ENCODE assay signal across 1 fruit fly cellular context in genomic region chr3R:9350561-9351379, dm6.
TF ChIP-seq lines count a peak whose summit lies in the region.

No protein-coding gene starts in this region.

TF ChIP-seq in whole organism, embryonic, 481 proteins besides CTCF, POLR2A, EP300 and RAD21 (continued from another document):
- TF ChIP-seq ERR (GFP tag; optimal IDR thresholded peaks at IDR 0.05; lab: Kevin White, UChicago) (no peak), chinmo (GFP tag; IDR thresholded peaks at IDR 0.05; lab: Robert Waterston, UW; ENCODE audit: partially characterized antibody) (peak; percentile 84; the same call in 2 of the 4 replicates), sisA (GFP tag; IDR thresholded peaks at IDR 0.05; lab: Robert Waterston, UW) (no peak), CoRest (tag; optimal IDR thresholded peaks at IDR 0.05; lab: Kevin White, UChicago) (no peak), Sry-β (GFP tag; optimal IDR thresholded peaks at IDR 0.05; lab: Kevin White, UChicago) (no peak), hb (GFP tag; IDR thresholded peaks at IDR 0.05; lab: Robert Waterston, UW; ENCODE audit: partially characterized antibody) (no peak), CG6791 (GFP tag; IDR thresholded peaks at IDR 0.05; lab: Robert Waterston, UW; ENCODE audit: partially characterized antibody) (0 out of 3 replicates have a peak, but pooled peaks have one; percentile 21), Rx (GFP tag; IDR thresholded peaks at IDR 0.05; lab: Robert Waterston, UW) (no peak), amos (GFP tag; IDR thresholded peaks at IDR 0.05; lab: Robert Waterston, UW; ENCODE audit: partially characterized antibody) (no peak), Bdp1 (GFP tag; optimal IDR thresholded peaks at IDR 0.05; lab: Kevin White, UChicago) (no peak), yki (optimal IDR thresholded peaks at IDR 0.05; lab: Kevin White, UChicago) (no peak), CG10462 (GFP tag; optimal IDR thresholded peaks at IDR 0.05; lab: Kevin White, UChicago) (no peak), Hsf (GFP tag; optimal IDR thresholded peaks at IDR 0.05; lab: Kevin White, UChicago) (no peak), tll (GFP tag; optimal IDR thresholded peaks at IDR 0.05; lab: Kevin White, UChicago) (no peak), phol (tag; optimal IDR thresholded peaks at IDR 0.05; lab: Kevin White, UChicago) (peak; percentile 58), nom (GFP tag; optimal IDR thresholded peaks at IDR 0.05; lab: Kevin White, UChicago) (peak; percentile 47), CG18476 (GFP tag; optimal IDR thresholded peaks at IDR 0.05; lab: Kevin White, UChicago) (no peak), zfh1 (GFP tag; IDR thresholded peaks at IDR 0.05; lab: Robert Waterston, UW) (no peak), CHES-1-like (GFP tag; optimal IDR thresholded peaks at IDR 0.05; lab: Kevin White, UChicago) (no peak), D19B (GFP tag; optimal IDR thresholded peaks at IDR 0.05; lab: Kevin White, UChicago) (peak; percentile 44), Eip74EF (GFP tag; optimal IDR thresholded peaks at IDR 0.05; lab: Kevin White, UChicago) (peak in 1 of 2 experiments; percentile 35), kni (GFP tag; optimal IDR thresholded peaks at IDR 0.05; lab: Kevin White, UChicago) (peak; percentile 52), sens (GFP tag; lab: Kevin White, UChicago) (peak; percentile 77), Hr39 (optimal IDR thresholded peaks at IDR 0.05; lab: Kevin White, UChicago) (no peak), shn (GFP tag; optimal IDR thresholded peaks at IDR 0.05; lab: Kevin White, UChicago) (no peak), Fer3 (tag; optimal IDR thresholded peaks at IDR 0.05; lab: Kevin White, UChicago) (no peak), Trl (optimal IDR thresholded peaks at IDR 0.05; lab: Kevin White, UChicago) (peak; percentile 24 to 44), Trl (GFP tag; optimal IDR thresholded peaks at IDR 0.05; lab: Kevin White, UChicago) (no peak), sd (tag; optimal IDR thresholded peaks at IDR 0.05; lab: Kevin White, UChicago) (peak; percentile 82), HLHmδ (GFP tag; optimal IDR thresholded peaks at IDR 0.05; lab: Kevin White, UChicago) (no peak), CG17385 (GFP tag; optimal IDR thresholded peaks at IDR 0.05; lab: Kevin White, UChicago) (no peak), croc (GFP tag; conservative IDR thresholded peaks at IDR 0.05; lab: Robert Waterston, UW) (no peak), eyg (GFP tag; optimal IDR thresholded peaks at IDR 0.05; lab: Kevin White, UChicago) (no peak), HLH3B (GFP tag; IDR thresholded peaks at IDR 0.05; lab: Robert Waterston, UW) (no peak), nerfin-2 (GFP tag; IDR thresholded peaks at IDR 0.05; lab: Robert Waterston, UW; ENCODE audit: partially characterized antibody) (no peak), ap (GFP tag; IDR thresholded peaks at IDR 0.05; lab: Robert Waterston, UW) (no peak), kay (GFP tag; optimal IDR thresholded peaks at IDR 0.05; lab: Kevin White, UChicago) (no peak), CG11247 (GFP tag; IDR thresholded peaks at IDR 0.05; lab: Robert Waterston, UW) (no peak), CG8478 (optimal IDR thresholded peaks at IDR 0.05; lab: Kevin White, UChicago) (no peak), CG9932 (GFP tag; IDR thresholded peaks at IDR 0.05; lab: Robert Waterston, UW) (no peak), ash1 (GFP tag; optimal IDR thresholded peaks at IDR 0.05; lab: Kevin White, UChicago) (no peak), CG6654 (GFP tag; optimal IDR thresholded peaks at IDR 0.05; lab: Kevin White, UChicago) (no peak), HmgZ (tag; optimal IDR thresholded peaks at IDR 0.05; lab: Kevin White, UChicago) (no peak), CG15514 (GFP tag; optimal IDR thresholded peaks at IDR 0.05; lab: Kevin White, UChicago) (no peak), Neu2 (GFP tag; optimal IDR thresholded peaks at IDR 0.05; lab: Kevin White, UChicago; ENCODE audit: borderline replicate concordance) (no peak), CG30403 (GFP tag; optimal IDR thresholded peaks at IDR 0.05; lab: Kevin White, UChicago) (no peak), CG17612 (GFP tag; IDR thresholded peaks at IDR 0.05; lab: Robert Waterston, UW) (no peak), trem (tag; optimal IDR thresholded peaks at IDR 0.05; lab: Kevin White, UChicago) (no peak), z (GFP tag; IDR thresholded peaks at IDR 0.05; lab: Robert Waterston, UW) (peak; percentile 84), CG12071 (GFP tag; optimal IDR thresholded peaks at IDR 0.05; lab: Kevin White, UChicago) (no peak)
